Worm (Caenorhabditis elegans) whole organism, mixed stage, embryonic: Measurements from ENCODE around the gene C16C10.9.

Experiments used
- blmp-1 ChIP-seq: fragments of 150-350 bp; optimal IDR thresholded peaks from 2 replicates; lab custom pipeline; 2014; ENCODE audit warnings: missing biosample characterization, missing genetic modification characterization
- ceh-43 ChIP-seq: fragments of 200-800 bp; sonication (Bioruptor generic); optimal IDR thresholded peaks from 2 replicates; lab custom pipeline; 2018; ENCODE audit warnings: mild to moderate bottlenecking, missing genetic modification characterization, moderate library complexity, missing compliant biosample characterization
- ces-1 ChIP-seq: fragments of 150-350 bp; optimal IDR thresholded peaks from 2 replicates; lab custom pipeline; 2014; ENCODE audit warnings: missing biosample characterization, missing genetic modification reagents, missing genetic modification characterization
- cnd-1 ChIP-seq: fragments of 200-800 bp; sonication (Bioruptor generic); optimal IDR thresholded peaks from 2 replicates; lab custom pipeline; 2018; ENCODE audit warnings: mild to moderate bottlenecking, missing genetic modification characterization, missing compliant biosample characterization
- elt-1 ChIP-seq: sonication (generic microtip); optimal IDR thresholded peaks from 2 replicates; lab custom pipeline; 2017; ENCODE audit warnings: missing genetic modification characterization, mild to moderate bottlenecking, missing compliant biosample characterization, antibody characterized with exemption, moderate library complexity, borderline replicate concordance; ENCODE audit not compliant: insufficient read depth
- elt-3 ChIP-seq: fragments of 150-350 bp; optimal IDR thresholded peaks from 2 replicates; lab custom pipeline; 2014; ENCODE audit warnings: missing biosample characterization, missing genetic modification characterization
- lin-13 ChIP-seq: fragments of 150-350 bp; optimal IDR thresholded peaks from 2 replicates; lab custom pipeline; 2014; ENCODE audit warnings: missing biosample characterization, missing genetic modification characterization
- lsy-2 ChIP-seq: fragments of 150-350 bp; optimal IDR thresholded peaks from 2 replicates; lab custom pipeline; 2014; ENCODE audit warnings: missing biosample characterization, missing genetic modification characterization
- mep-1 ChIP-seq: fragments of 150-350 bp; optimal IDR thresholded peaks from 2 replicates; lab custom pipeline; 2017; ENCODE audit warnings: missing biosample characterization, missing genetic modification reagents, missing genetic modification characterization, inconsistent platforms
- nhr-12 ChIP-seq: fragments of 150-350 bp; optimal IDR thresholded peaks from 2 replicates; lab custom pipeline; 2014; ENCODE audit warnings: missing biosample characterization, missing genetic modification characterization
- nhr-237 ChIP-seq: fragments of 150-350 bp; optimal IDR thresholded peaks from 2 replicates; lab custom pipeline; 2014; ENCODE audit warnings: missing biosample characterization, missing genetic modification characterization
- nhr-28 ChIP-seq: fragments of 150-350 bp; optimal IDR thresholded peaks from 2 replicates; lab custom pipeline; 2014; ENCODE audit warnings: missing biosample characterization, missing genetic modification characterization
- pha-4 ChIP-seq: fragments of 150-350 bp; optimal IDR thresholded peaks from 2 replicates; lab custom pipeline; 2018; ENCODE audit warnings: missing biosample characterization, missing genetic modification reagents, missing genetic modification characterization
- unc-62 ChIP-seq: fragments of 150-350 bp; optimal IDR thresholded peaks from 2 replicates; lab custom pipeline; 2014; ENCODE audit warnings: missing biosample characterization, missing genetic modification reagents, missing genetic modification characterization

ce11 chrIII:4160937-4161336 lies 3.7 kb upstream of the C16C10.9 start, which contains the start of gene C01G12.16:
- TF ChIP-seq elt-3 (tag; lab: Kevin White, UChicago) (no peak), nhr-28 (tag; lab: Kevin White, UChicago) (no peak), cnd-1 (no peak), nhr-12 (no peak), unc-62 (no peak), ces-1 (GFP tag; lab: Kevin White, UChicago) (no peak), mep-1 (no peak), pha-4 (tag; lab: Kevin White, UChicago) (no peak), nhr-237 (tag; lab: Kevin White, UChicago) (no peak), lsy-2 (tag; lab: Kevin White, UChicago) (no peak), lin-13 (no peak), blmp-1 (no peak), ceh-43 (no peak), elt-1 (tag; lab: Kevin White, UChicago) (no peak)
